Fruit fly (Drosophila melanogaster) whole organism, embryonic: ENCODE measurements around the gene fln.

ENCODE experiments used
- Bteb2 ChIP-seq: fragments of 200-800 bp; sonication (Bioruptor generic); optimal IDR thresholded peaks from 2 replicates; lab custom pipeline; 2016; ENCODE audit warnings: missing biosample characterization, missing genetic modification characterization
- CG10543 ChIP-seq: fragments of 200-800 bp; sonication (Bioruptor generic); optimal IDR thresholded peaks from 3 replicates; lab custom pipeline; 2017; ENCODE audit warnings: missing biosample characterization, mild to moderate bottlenecking, missing genetic modification characterization, moderate library complexity
- CG10654 ChIP-seq: fragments of 200-800 bp; sonication (Bioruptor generic); optimal IDR thresholded peaks from 2 replicates; lab custom pipeline; 2016; ENCODE audit warnings: missing biosample characterization, missing genetic modification characterization
- CG11093 ChIP-seq: fragments of 200-800 bp; sonication (Bioruptor generic); IDR thresholded peaks from 3 replicates; pipeline ENCODE4 v1.3.6; 2022; ENCODE audit warnings: missing biosample characterization, missing genetic modification characterization
- CG11398 ChIP-seq: fragments of 200-800 bp; sonication (Bioruptor generic); optimal IDR thresholded peaks from 2 replicates; lab custom pipeline; 2016; ENCODE audit warnings: missing biosample characterization, missing genetic modification characterization
- CG12236 ChIP-seq: fragments of 200-800 bp; sonication (Bioruptor generic); optimal IDR thresholded peaks from 2 replicates; lab custom pipeline; 2016; ENCODE audit warnings: missing biosample characterization, missing genetic modification characterization
- CG15269 ChIP-seq: fragments of 200-800 bp; sonication (Bioruptor generic); optimal IDR thresholded peaks from 2 replicates; lab custom pipeline; 2018; ENCODE audit warnings: missing biosample characterization, mild to moderate bottlenecking, missing genetic modification characterization, moderate library complexity
- CG16813 ChIP-seq: fragments of 200-800 bp; sonication (Bioruptor generic); IDR thresholded peaks from 3 replicates; pipeline ENCODE4 v1.3.6; 2022; ENCODE audit warnings: missing biosample characterization, missing genetic modification characterization; ENCODE audit not compliant: partially characterized antibody
- CG17568 ChIP-seq: fragments of 200-800 bp; sonication (Bioruptor generic); optimal IDR thresholded peaks from 2 replicates; lab custom pipeline; 2018; ENCODE audit warnings: missing biosample characterization, mild to moderate bottlenecking, missing genetic modification characterization, moderate library complexity
- CG18619 ChIP-seq: fragments of 200-800 bp; sonication (Bioruptor generic); optimal IDR thresholded peaks from 3 replicates; lab custom pipeline; 2017; ENCODE audit warnings: missing biosample characterization, mild to moderate bottlenecking, missing genetic modification characterization
- CG34376 ChIP-seq: fragments of 200-800 bp; sonication (Bioruptor generic); optimal IDR thresholded peaks from 2 replicates; lab custom pipeline; 2018; ENCODE audit warnings: missing biosample characterization, mild to moderate bottlenecking, missing genetic modification characterization
- CG3726 ChIP-seq: fragments of 200-800 bp; sonication (Bioruptor generic); IDR thresholded peaks from 3 replicates; pipeline ENCODE4, ENCODE4 v1.3.6; 2022; ENCODE audit warnings: missing biosample characterization, missing genetic modification characterization
- CG3847 ChIP-seq: fragments of 200-800 bp; sonication (Bioruptor generic); IDR thresholded peaks from 2 replicates; pipeline ENCODE4 v1.3.6; 2022; ENCODE audit warnings: missing biosample characterization, missing genetic modification characterization
- CG4424 ChIP-seq: fragments of 200-800 bp; sonication (Bioruptor generic); optimal IDR thresholded peaks from 3 replicates; lab custom pipeline; 2016; ENCODE audit warnings: missing biosample characterization, missing genetic modification characterization
- CG7372 ChIP-seq: fragments of 200-800 bp; sonication (Bioruptor generic); IDR thresholded peaks from 2 replicates; pipeline ENCODE4 v1.3.6; 2022; ENCODE audit warnings: missing biosample characterization, missing genetic modification characterization
- CG7556 ChIP-seq: fragments of 200-800 bp; sonication (Bioruptor generic); optimal IDR thresholded peaks from 2 replicates; lab custom pipeline; 2017; ENCODE audit warnings: missing biosample characterization, mild to moderate bottlenecking, missing genetic modification characterization
- CG8765 ChIP-seq: fragments of 200-800 bp; sonication (Bioruptor generic); IDR thresholded peaks from 2 replicates; pipeline ENCODE4 v1.3.6; 2022; ENCODE audit warnings: missing biosample characterization, missing genetic modification characterization
- Dad ChIP-seq: fragments of 200-800 bp; sonication (Bioruptor generic); optimal IDR thresholded peaks from 3 replicates; lab custom pipeline; 2016; ENCODE audit warnings: missing biosample characterization, missing genetic modification characterization
- E2f1 ChIP-seq: fragments of 200-800 bp; sonication (Bioruptor generic); IDR thresholded peaks from 2 replicates; pipeline ENCODE4 v1.3.6; 2022; ENCODE audit warnings: missing biosample characterization, missing genetic modification characterization
- Eip74EF ChIP-seq, 2 experiments: fragments of 200-800 bp in 1 of 2; fragments of >200 bp in 1 of 2; sonication (Bioruptor generic) in 1 of 2; optimal IDR thresholded peaks; 2 replicates each; lab custom pipeline; 2017 to 2019; ENCODE audit warnings: missing biosample characterization in 2 of 2, missing genetic modification characterization in 2 of 2, mild to moderate bottlenecking in 1 of 2, moderate library complexity in 1 of 2
- H15 ChIP-seq: fragments of 200-800 bp; sonication (Bioruptor generic); IDR thresholded peaks from 3 replicates; pipeline ENCODE4 v1.3.6; 2022; ENCODE audit warnings: missing biosample characterization, missing genetic modification characterization
- H2.0 ChIP-seq: fragments of 200-800 bp; sonication (Bioruptor generic); IDR thresholded peaks from 2 replicates; pipeline ENCODE4 v1.3.6; 2022; ENCODE audit warnings: missing biosample characterization, missing genetic modification characterization
- HLH54F ChIP-seq: fragments of 200-800 bp; sonication (Bioruptor generic); optimal IDR thresholded peaks from 3 replicates; lab custom pipeline; 2016; ENCODE audit warnings: missing biosample characterization, missing genetic modification characterization
- Hmr ChIP-seq: fragments of 200-800 bp; sonication (Bioruptor generic); optimal IDR thresholded peaks from 3 replicates; lab custom pipeline; 2017; ENCODE audit warnings: mild to moderate bottlenecking, missing biosample characterization, missing genetic modification reagents, missing genetic modification characterization
- NC2α ChIP-seq: fragments of 200-800 bp; sonication (Bioruptor generic); optimal IDR thresholded peaks from 2 replicates; lab custom pipeline; 2016; ENCODE audit warnings: missing biosample characterization, missing genetic modification characterization
- NK7.1 ChIP-seq: fragments of 200-800 bp; sonication (Bioruptor generic); optimal IDR thresholded peaks from 3 replicates; lab custom pipeline; 2016; ENCODE audit warnings: missing biosample characterization, missing genetic modification characterization
- Neu2 ChIP-seq: fragments of 200-800 bp; sonication (Bioruptor generic); optimal IDR thresholded peaks from 3 replicates; lab custom pipeline; 2016; ENCODE audit warnings: missing biosample characterization, missing genetic modification characterization, borderline replicate concordance
- Nf-YB ChIP-seq: fragments of 200-800 bp; sonication (Bioruptor generic); optimal IDR thresholded peaks from 3 replicates; lab custom pipeline; 2019; ENCODE audit warnings: missing biosample characterization, mild to moderate bottlenecking, missing genetic modification characterization, moderate library complexity
- Rfx ChIP-seq: fragments of 200-800 bp; sonication (Bioruptor generic); IDR thresholded peaks from 2 replicates; pipeline ENCODE4 v1.3.6; 2022; ENCODE audit warnings: missing biosample characterization, missing genetic modification characterization
- ash1 ChIP-seq: fragments of 200-800 bp; sonication (Bioruptor generic); optimal IDR thresholded peaks from 2 replicates; lab custom pipeline; 2018; ENCODE audit warnings: missing biosample characterization, mild to moderate bottlenecking, missing genetic modification characterization
- bigmax ChIP-seq: fragments of 200-800 bp; sonication (Bioruptor generic); optimal IDR thresholded peaks from 2 replicates; lab custom pipeline; 2018; ENCODE audit warnings: missing biosample characterization, mild to moderate bottlenecking, missing genetic modification characterization
- btn ChIP-seq: fragments of 200-800 bp; sonication (Bioruptor generic); optimal IDR thresholded peaks from 2 replicates; lab custom pipeline; 2016; ENCODE audit warnings: missing biosample characterization, missing genetic modification characterization
- cg ChIP-seq: fragments of 200-800 bp; sonication (Bioruptor generic); optimal IDR thresholded peaks from 3 replicates; lab custom pipeline; 2019; ENCODE audit warnings: missing biosample characterization, mild to moderate bottlenecking, missing genetic modification characterization, moderate library complexity
- chif ChIP-seq, 2 experiments: fragments of 200-800 bp; sonication (Bioruptor generic); optimal IDR thresholded peaks; 3 replicates each; lab custom pipeline; 2016; ENCODE audit warnings: missing biosample characterization in 2 of 2, missing genetic modification characterization in 2 of 2
- chinmo ChIP-seq: fragments of 200-800 bp; sonication (Bioruptor generic); IDR thresholded peaks from 4 replicates; pipeline ENCODE4 v1.3.6; 2022; ENCODE audit warnings: missing biosample characterization, missing genetic modification characterization; ENCODE audit not compliant: partially characterized antibody
- dimm ChIP-seq: fragments of 200-800 bp; sonication (Bioruptor generic); IDR thresholded peaks from 2 replicates; pipeline ENCODE4 v1.3.6; 2022; ENCODE audit warnings: missing biosample characterization, missing genetic modification characterization
- disco-r ChIP-seq: fragments of 200-800 bp; sonication (Bioruptor generic); optimal IDR thresholded peaks from 2 replicates; lab custom pipeline; 2016; ENCODE audit warnings: missing biosample characterization, missing genetic modification characterization
- dysf ChIP-seq: fragments of 200-800 bp; sonication (Bioruptor generic); IDR thresholded peaks from 3 replicates; pipeline ENCODE4 v1.3.6; 2022; ENCODE audit warnings: missing biosample characterization, missing genetic modification characterization
- emc ChIP-seq: fragments of 200-800 bp; sonication (Bioruptor generic); optimal IDR thresholded peaks from 2 replicates; lab custom pipeline; 2016; ENCODE audit warnings: missing biosample characterization, missing genetic modification characterization
- eve ChIP-seq, 2 experiments: fragments of >200 bp; optimal IDR thresholded peaks; 2 replicates each; lab custom pipeline; 2017; ENCODE audit warnings: missing biosample characterization in 2 of 2, missing genetic modification characterization in 2 of 2
- fd96Cb ChIP-seq: fragments of 200-800 bp; sonication (Bioruptor generic); optimal IDR thresholded peaks from 2 replicates; lab custom pipeline; 2018; ENCODE audit warnings: missing biosample characterization, mild to moderate bottlenecking, missing genetic modification characterization, moderate library complexity
- fru ChIP-seq: fragments of >200 bp; optimal IDR thresholded peaks from 2 replicates; lab custom pipeline; 2017
- jumu ChIP-seq: fragments of 200-800 bp; sonication (Bioruptor generic); optimal IDR thresholded peaks from 3 replicates; lab custom pipeline; 2016; ENCODE audit warnings: missing biosample characterization, missing genetic modification characterization
- ken ChIP-seq: fragments of 200-800 bp; sonication (Bioruptor generic); IDR thresholded peaks from 3 replicates; pipeline ENCODE4 v1.3.6; 2022; ENCODE audit warnings: missing biosample characterization, missing genetic modification characterization
- nom ChIP-seq: fragments of 200-800 bp; sonication (Bioruptor generic); optimal IDR thresholded peaks from 2 replicates; lab custom pipeline; 2017; ENCODE audit warnings: missing biosample characterization, missing genetic modification characterization, mild to moderate bottlenecking, moderate library complexity, missing genetic modification reagents
- pb ChIP-seq: fragments of 200-800 bp; sonication (Bioruptor generic); optimal IDR thresholded peaks from 3 replicates; lab custom pipeline; 2016; ENCODE audit warnings: missing biosample characterization, missing genetic modification characterization
- peb ChIP-seq: fragments of 200-800 bp; sonication (Bioruptor generic); IDR thresholded peaks from 2 replicates; pipeline ENCODE4 v1.3.6; 2022; ENCODE audit warnings: missing biosample characterization, missing genetic modification characterization
- salm ChIP-seq: fragments of 200-800 bp; sonication (Bioruptor generic); optimal IDR thresholded peaks from 2 replicates; lab custom pipeline; 2018; ENCODE audit warnings: missing biosample characterization, mild to moderate bottlenecking, missing genetic modification characterization
- z ChIP-seq: fragments of 200-800 bp; sonication (Bioruptor generic); IDR thresholded peaks from 3 replicates; pipeline ENCODE4 v1.3.6; 2022; ENCODE audit warnings: missing biosample characterization, missing genetic modification characterization

fln gene

DNA sequence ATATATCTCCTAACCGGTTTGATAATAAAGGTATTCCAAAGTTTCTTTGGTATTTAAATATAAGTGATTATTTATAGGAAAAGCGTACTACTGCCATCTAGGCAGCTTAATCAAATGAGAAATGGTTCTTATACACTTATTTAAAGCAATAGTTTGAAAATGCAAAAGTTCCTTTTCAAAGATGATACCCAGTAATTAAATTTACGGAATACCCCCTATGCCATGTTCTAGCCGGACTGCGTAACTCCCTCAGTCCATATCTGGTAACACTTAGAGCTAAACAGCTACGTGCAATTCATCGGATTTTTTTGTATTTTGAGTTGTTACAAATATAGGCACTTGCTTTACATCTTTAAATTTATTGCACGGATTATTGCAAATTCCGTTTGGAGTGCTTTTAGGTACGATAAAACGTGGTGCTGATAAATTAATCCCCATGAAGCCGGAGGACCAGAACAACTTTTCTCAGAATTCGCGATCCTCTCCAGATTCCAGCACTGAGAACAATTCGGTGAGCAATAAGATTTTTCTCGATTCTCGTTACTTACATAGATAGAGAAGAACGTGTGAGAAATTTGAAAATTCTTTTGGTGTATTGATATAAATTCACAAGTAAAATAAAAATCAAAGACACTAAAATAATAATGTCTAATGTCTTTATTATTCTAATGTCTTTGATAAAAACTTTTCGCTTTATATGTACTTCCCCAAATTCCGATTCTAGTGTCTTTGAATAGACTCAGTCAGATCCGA, 11.6 kb upstream of the fln start, which contains the start of gene CG7668 (continued):
- TF ChIP-seq Rfx (GFP tag; lab: Robert Waterston, UW) (no peak; the same call in 1 of the 2 replicates), peb (peak; percentile 59; the same call in 1 of the 2 replicates), pb (peak; percentile 47), H15 (peak; percentile 85; the same call in 2 of the 3 replicates), btn (peak; percentile 68), ash1 (GFP tag; lab: Kevin White, UChicago) (no peak), NK7.1 (GFP tag; lab: Kevin White, UChicago) (peak; percentile 74), fru (lab: Kevin White, UChicago) (no peak), disco-r (GFP tag; lab: Kevin White, UChicago) (peak; percentile 81), CG34376 (GFP tag; lab: Kevin White, UChicago) (peak; percentile 81), Bteb2 (GFP tag; lab: Kevin White, UChicago) (peak; percentile 91), bigmax (GFP tag; lab: Kevin White, UChicago) (no peak), Eip74EF (GFP tag; optimal IDR thresholded peaks at IDR 0.05; lab: Kevin White, UChicago) (peak in 1 of 2 experiments; percentile 87), NC2α (GFP tag; lab: Kevin White, UChicago) (peak; percentile 79), z (GFP tag; lab: Robert Waterston, UW) (peak; percentile 55; the same call in 1 of the 3 replicates), CG15269 (peak; percentile 92), H2.0 (GFP tag; lab: Robert Waterston, UW) (peak; percentile 89), jumu (GFP tag; lab: Kevin White, UChicago) (peak; percentile 85), CG11093 (GFP tag; lab: Robert Waterston, UW) (peak; percentile 73; the same call in 2 of the 3 replicates), Nf-YB (peak; percentile 80), CG8765 (peak; percentile 86), E2f1 (GFP tag; lab: Robert Waterston, UW) (peak; percentile 87), CG12236 (GFP tag; lab: Kevin White, UChicago) (peak; percentile 83), CG7556 (peak; percentile 84), nom (peak; percentile 87), dysf (no peak; the same call in 2 of the 3 replicates), CG17568 (GFP tag; lab: Kevin White, UChicago) (peak; percentile 85), CG10654 (GFP tag; lab: Kevin White, UChicago) (peak; percentile 84), emc (GFP tag; lab: Kevin White, UChicago) (peak; percentile 68), Hmr (peak; percentile 94), Dad (GFP tag; lab: Kevin White, UChicago) (peak; percentile 74), CG16813 (0 out of 3 replicates have a peak, but pooled peaks have one; percentile 6), CG4424 (GFP tag; lab: Kevin White, UChicago) (peak; percentile 90), CG7372 (GFP tag; lab: Robert Waterston, UW) (peak; percentile 86), CG3847 (GFP tag; lab: Robert Waterston, UW) (peak; percentile 86), chif (GFP tag; optimal IDR thresholded peaks at IDR 0.05; lab: Kevin White, UChicago) (peak; percentile 71 to 91), cg (peak; percentile 16), chinmo (no peak), dimm (GFP tag; lab: Robert Waterston, UW) (no peak), eve (GFP tag; optimal IDR thresholded peaks at IDR 0.05; lab: Kevin White, UChicago) (peak in 1 of 2 experiments; percentile 69), Neu2 (GFP tag; lab: Kevin White, UChicago) (peak; percentile 8), HLH54F (GFP tag; lab: Kevin White, UChicago) (peak; percentile 80), CG11398 (GFP tag; lab: Kevin White, UChicago) (peak; percentile 69), CG18619 (GFP tag; lab: Kevin White, UChicago) (peak; percentile 81), salm (tag; lab: Kevin White, UChicago) (peak; percentile 89), CG3726 (GFP tag; lab: Robert Waterston, UW) (no peak), ken (GFP tag; lab: Robert Waterston, UW) (peak; percentile 91; the same call in 2 of the 3 replicates), CG10543 (GFP tag; lab: Kevin White, UChicago) (peak; percentile 87), fd96Cb (tag; lab: Kevin White, UChicago) (peak; percentile 87)
